Worm (Caenorhabditis elegans) whole organism, early embryonic: ENCODE measurements around the gene ZK177.12.

Source experiments
- B0310.2 ChIP-seq: sonication (generic microtip); optimal IDR thresholded peaks from 2 replicates; lab custom pipeline; 2016; ENCODE audit warnings: mild to moderate bottlenecking, missing genetic modification characterization, missing compliant biosample characterization
- F13C5.2 ChIP-seq: sonication (generic microtip); optimal IDR thresholded peaks from 2 replicates; lab custom pipeline; 2017; ENCODE audit warnings: mild to moderate bottlenecking, missing genetic modification characterization, inconsistent platforms, missing compliant biosample characterization
- aly-1 ChIP-seq: sonication (generic microtip); optimal IDR thresholded peaks from 2 replicates; lab custom pipeline; 2016; ENCODE audit warnings: missing genetic modification characterization, missing compliant biosample characterization
- ama-1 ChIP-seq: fragments of 150-350 bp; optimal IDR thresholded peaks from 2 replicates; lab custom pipeline; 2014
- ceh-13 ChIP-seq: fragments of 200-800 bp; sonication (Bioruptor generic); optimal IDR thresholded peaks from 2 replicates; lab custom pipeline; 2018; ENCODE audit warnings: mild to moderate bottlenecking, missing genetic modification characterization, missing compliant biosample characterization
- ceh-36 ChIP-seq: sonication (generic microtip); optimal IDR thresholded peaks from 2 replicates; lab custom pipeline; 2016; ENCODE audit warnings: missing genetic modification characterization, inconsistent platforms, missing compliant biosample characterization
- ets-7 ChIP-seq: sonication (generic microtip); optimal IDR thresholded peaks from 2 replicates; lab custom pipeline; 2016; ENCODE audit warnings: missing genotype, missing genetic modification characterization, missing compliant biosample characterization
- flt-1 ChIP-seq: fragments of 200-800 bp; sonication (Bioruptor generic); IDR thresholded peaks from 2 replicates; pipeline ENCODE4 v1.3.6; 2022; ENCODE audit warnings: missing genetic modification characterization, missing compliant biosample characterization
- hmbx-1 ChIP-seq: sonication (generic microtip); optimal IDR thresholded peaks from 2 replicates; lab custom pipeline; 2016; ENCODE audit warnings: mild to moderate bottlenecking, missing genetic modification characterization, missing compliant biosample characterization
- hmg-4 ChIP-seq: fragments of 200-800 bp; sonication (Bioruptor generic); optimal IDR thresholded peaks from 2 replicates; lab custom pipeline; 2018; ENCODE audit warnings: mild to moderate bottlenecking, missing genetic modification characterization, missing compliant biosample characterization
- hnd-1 ChIP-seq: sonication (generic microtip); optimal IDR thresholded peaks from 2 replicates; lab custom pipeline; 2016; ENCODE audit warnings: missing genetic modification characterization, missing compliant biosample characterization
- pes-1 ChIP-seq: fragments of 200-800 bp; sonication (Bioruptor generic); IDR thresholded peaks from 2 replicates; pipeline ENCODE4 v1.3.6; 2022; ENCODE audit warnings: missing genetic modification reagents, missing genetic modification characterization, missing compliant biosample characterization
- scrt-1 ChIP-seq: fragments of 200-800 bp; sonication (Bioruptor generic); IDR thresholded peaks from 2 replicates; pipeline ENCODE4 v1.3.6; 2022; ENCODE audit warnings: missing genetic modification characterization, missing compliant biosample characterization
- sea-1 ChIP-seq: fragments of 200-800 bp; sonication (Bioruptor generic); conservative IDR thresholded peaks from 2 replicates; pipeline ENCODE4 v1.3.6; 2022; ENCODE audit warnings: missing genetic modification characterization, missing compliant biosample characterization
- tbx-11 ChIP-seq: fragments of 200-800 bp; sonication (Bioruptor generic); IDR thresholded peaks from 2 replicates; pipeline ENCODE4 v1.3.6; 2022; ENCODE audit warnings: missing genetic modification characterization, missing compliant biosample characterization
- tbx-37 ChIP-seq: fragments of 200-800 bp; sonication (Bioruptor generic); conservative IDR thresholded peaks from 2 replicates; pipeline ENCODE4 v1.3.6; 2022; ENCODE audit warnings: missing genetic modification reagents, missing genetic modification characterization, missing compliant biosample characterization
- tra-4 ChIP-seq: sonication (generic microtip); optimal IDR thresholded peaks from 2 replicates; lab custom pipeline; 2017; ENCODE audit warnings: missing genetic modification characterization, missing compliant biosample characterization

ZK177.12 gene

ce11 chrII:5496375-5496774 lies 25.1 kb upstream of the ZK177.12 start, which contains the start of gene F12A10.1:
F12A10.1 (plus strand) TSS chrII:5496540.
- TF ChIP-seq tra-4 (tag; lab: Kevin White, UChicago) (no peak), ceh-36 (tag; lab: Kevin White, UChicago) (no peak), hnd-1 (tag; lab: Kevin White, UChicago) (no peak), pes-1 (no peak), aly-1 (tag; lab: Kevin White, UChicago) (no peak), tbx-37 (GFP tag; lab: Robert Waterston, UW) (no peak), F13C5.2 (tag; lab: Kevin White, UChicago) (no peak), tbx-11 (GFP tag; lab: Robert Waterston, UW) (no peak), ceh-13 (GFP tag; lab: Kevin White, UChicago) (no peak), hmg-4 (GFP tag; lab: Kevin White, UChicago) (no peak), flt-1 (no peak), scrt-1 (GFP tag; lab: Robert Waterston, UW) (no peak)

- TF ChIP-seq ceh-13 (GFP tag; lab: Kevin White, UChicago) (no peak), F13C5.2 (tag; lab: Kevin White, UChicago) (no peak), sea-1 (GFP tag; lab: Robert Waterston, UW) (no peak), hmbx-1 (tag; lab: Kevin White, UChicago) (no peak), ets-7 (tag; lab: Kevin White, UChicago) (no peak), tbx-37 (GFP tag; lab: Robert Waterston, UW) (no peak)
Measured at ce11 chrII:5497541-5497940, 24.0 kb upstream of the ZK177.12 start.

- TF ChIP-seq hnd-1 (tag; lab: Kevin White, UChicago): no peak
- TF ChIP-seq ceh-36 (tag; lab: Kevin White, UChicago): no peak
- no peak for TF ChIP-seq ets-7 (tag; lab: Kevin White, UChicago)
- no peak for TF ChIP-seq pes-1
- no peak for TF ChIP-seq tbx-11 (GFP tag; lab: Robert Waterston, UW)
- no peak for TF ChIP-seq flt-1
- TF ChIP-seq scrt-1 (GFP tag; lab: Robert Waterston, UW): no peak
- TF ChIP-seq aly-1 (tag; lab: Kevin White, UChicago): no peak
- no peak for TF ChIP-seq ceh-13 (GFP tag; lab: Kevin White, UChicago)
- no peak for TF ChIP-seq tbx-37 (GFP tag; lab: Robert Waterston, UW)
- TF ChIP-seq ama-1 (lab: Kevin White, UChicago): no peak
- no peak for TF ChIP-seq sea-1 (GFP tag; lab: Robert Waterston, UW)
- no peak for TF ChIP-seq B0310.2 (tag; lab: Kevin White, UChicago)
- TF ChIP-seq F13C5.2 (tag; lab: Kevin White, UChicago): no peak
- no peak for TF ChIP-seq hmg-4 (GFP tag; lab: Kevin White, UChicago)
- no peak for TF ChIP-seq tra-4 (tag; lab: Kevin White, UChicago)
- no peak for TF ChIP-seq hmbx-1 (tag; lab: Kevin White, UChicago)
Measured at ce11 chrII:5498156-5498739, 23.3 kb upstream of the ZK177.12 start, which contains the start of the genes suex-1 and F12A10.9. suex-1 (minus strand) TSS chrII:5498256. F12A10.9 (plus strand) TSS chrII:5498689.

ce11 chrII:5500470-5500869 lies 21.0 kb upstream of the ZK177.12 start, which contains the start of gene fzy-1:
fzy-1 (plus strand) TSS chrII:5500770.
- no peak for TF ChIP-seq F13C5.2 (tag; lab: Kevin White, UChicago)
- TF ChIP-seq flt-1: no peak
- TF ChIP-seq ets-7 (tag; lab: Kevin White, UChicago): no peak
- no peak for TF ChIP-seq tra-4 (tag; lab: Kevin White, UChicago)
- no peak for TF ChIP-seq tbx-37 (GFP tag; lab: Robert Waterston, UW)
- no peak for TF ChIP-seq ceh-36 (tag; lab: Kevin White, UChicago)
- no peak for TF ChIP-seq hmg-4 (GFP tag; lab: Kevin White, UChicago)
- no peak for TF ChIP-seq hnd-1 (tag; lab: Kevin White, UChicago)
- TF ChIP-seq tbx-11 (GFP tag; lab: Robert Waterston, UW): no peak
- TF ChIP-seq pes-1: no peak
- no peak for TF ChIP-seq hmbx-1 (tag; lab: Kevin White, UChicago)
- TF ChIP-seq ama-1 (lab: Kevin White, UChicago): no peak
- no peak for TF ChIP-seq aly-1 (tag; lab: Kevin White, UChicago)
- no peak for TF ChIP-seq B0310.2 (tag; lab: Kevin White, UChicago)
- no peak for TF ChIP-seq scrt-1 (GFP tag; lab: Robert Waterston, UW)
- TF ChIP-seq sea-1 (GFP tag; lab: Robert Waterston, UW): no peak
- TF ChIP-seq ceh-13 (GFP tag; lab: Kevin White, UChicago): no peak

- TF ChIP-seq hmg-4 (GFP tag; lab: Kevin White, UChicago): no peak
- TF ChIP-seq aly-1 (tag; lab: Kevin White, UChicago): no peak
- TF ChIP-seq ceh-13 (GFP tag; lab: Kevin White, UChicago): no peak
- TF ChIP-seq ets-7 (tag; lab: Kevin White, UChicago): no peak
- TF ChIP-seq tra-4 (tag; lab: Kevin White, UChicago): no peak
- no peak for TF ChIP-seq sea-1 (GFP tag; lab: Robert Waterston, UW)
- TF ChIP-seq flt-1: no peak
- TF ChIP-seq tbx-11 (GFP tag; lab: Robert Waterston, UW): no peak
- no peak for TF ChIP-seq ceh-36 (tag; lab: Kevin White, UChicago)
- no peak for TF ChIP-seq hmbx-1 (tag; lab: Kevin White, UChicago)
- TF ChIP-seq hnd-1 (tag; lab: Kevin White, UChicago): no peak
- no peak for TF ChIP-seq scrt-1 (GFP tag; lab: Robert Waterston, UW)
- no peak for TF ChIP-seq ama-1 (lab: Kevin White, UChicago)
Measured at ce11 chrII:5500986-5501657, 20.4 kb upstream of the ZK177.12 start, which contains the start of gene F12A10.8. F12A10.8 (minus strand) TSS chrII:5501064.

ce11 chrII:5503760-5504159 lies 17.8 kb upstream of the ZK177.12 start, which contains the start of gene cyp-44A1:
cyp-44A1 (plus strand) TSS chrII:5504044.
- TF ChIP-seq aly-1 (tag; lab: Kevin White, UChicago) (no peak), flt-1 (no peak), ceh-36 (tag; lab: Kevin White, UChicago) (no peak)
